Worm (Caenorhabditis elegans): Measurements from ENCODE around the gene C31H2.4.

C31H2.4 gene

DNA sequence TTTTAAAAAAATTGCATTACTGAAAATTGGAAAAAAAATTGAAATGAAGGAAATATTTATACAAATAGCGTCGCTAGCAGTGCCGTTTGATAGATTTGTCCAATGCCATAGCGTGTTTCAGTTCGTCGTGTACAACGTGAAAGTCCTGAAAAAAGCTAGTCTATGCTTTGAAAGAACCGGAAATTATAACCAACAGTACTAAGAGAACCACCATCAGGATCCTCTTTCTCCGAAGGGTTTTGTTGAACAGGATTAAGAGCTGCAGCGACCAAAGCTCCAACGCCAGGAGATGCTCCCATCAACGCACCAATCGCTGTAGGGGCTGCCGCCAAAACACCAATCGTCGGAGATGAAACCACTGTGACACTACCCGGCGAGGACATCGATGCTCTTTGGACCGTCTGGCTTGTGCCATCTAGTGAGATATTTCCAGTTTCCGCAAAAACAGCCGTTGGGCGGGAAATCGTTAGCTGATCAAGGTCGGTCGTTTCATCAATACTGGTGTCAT lies 53.2 kb downstream of the C31H2.4 start:
- TF ChIP-seq F13C5.2 (tag; optimal IDR thresholded peaks at IDR 0.05) = no peak
- TF ChIP-seq aly-1 (tag; optimal IDR thresholded peaks at IDR 0.05) = no peak
- TF ChIP-seq ama-1 (optimal IDR thresholded peaks at IDR 0.05) = no peak
- TF ChIP-seq hmbx-1 (tag; optimal IDR thresholded peaks at IDR 0.05) = no peak
- no peak for TF ChIP-seq sea-1 (GFP tag; conservative IDR thresholded peaks at IDR 0.05)
- TF ChIP-seq ets-7 (tag; optimal IDR thresholded peaks at IDR 0.05) = no peak

DNA sequence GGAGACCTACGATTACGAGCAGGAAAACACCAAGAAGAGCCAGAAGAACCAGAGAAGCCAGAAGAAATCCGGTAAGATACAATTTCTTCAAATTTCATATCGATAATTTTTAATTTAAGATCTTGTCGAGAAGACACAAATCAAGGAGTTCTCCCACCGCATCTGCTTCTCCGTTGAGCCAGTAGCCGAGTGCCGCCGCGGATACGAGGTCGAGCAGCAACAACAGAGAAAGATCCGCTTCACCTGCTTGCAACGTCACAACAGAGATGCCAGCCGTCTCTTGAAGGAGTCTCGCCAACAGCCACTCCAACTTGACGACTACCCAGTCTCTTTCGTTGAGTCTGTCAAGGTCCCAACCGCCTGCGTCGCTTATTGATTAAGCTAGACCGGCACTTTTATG lies 53.8 kb downstream of the C31H2.4 start:
- TF ChIP-seq B0310.2 (tag; optimal IDR thresholded peaks at IDR 0.05) = no peak
- no peak for TF ChIP-seq hmg-4 (GFP tag; optimal IDR thresholded peaks at IDR 0.05)
- TF ChIP-seq scrt-1 (GFP tag; IDR thresholded peaks at IDR 0.05) = no peak
- TF ChIP-seq hmbx-1 (tag; optimal IDR thresholded peaks at IDR 0.05) = no peak
- no peak for TF ChIP-seq aly-1 (tag; optimal IDR thresholded peaks at IDR 0.05)
- no peak for TF ChIP-seq sea-1 (GFP tag; conservative IDR thresholded peaks at IDR 0.05)
- TF ChIP-seq ceh-36 (tag; optimal IDR thresholded peaks at IDR 0.05) = no peak
- no peak for TF ChIP-seq ama-1 (optimal IDR thresholded peaks at IDR 0.05)
- no peak for TF ChIP-seq pes-1 (GFP tag; IDR thresholded peaks at IDR 0.05)
- TF ChIP-seq tbx-11 (GFP tag; IDR thresholded peaks at IDR 0.05) = no peak
- TF ChIP-seq ets-7 (tag; optimal IDR thresholded peaks at IDR 0.05) = no peak
- TF ChIP-seq F13C5.2 (tag; optimal IDR thresholded peaks at IDR 0.05) = no peak
- no peak for TF ChIP-seq flt-1 (GFP tag; IDR thresholded peaks at IDR 0.05)

Data from whole organism, early embryonic.